Fruit fly (Drosophila melanogaster) whole organism, embryonic: ENCODE data around the gene Dif.

Experiments used
- Blimp-1 ChIP-seq: fragments of 200-800 bp; sonication (Bioruptor generic); optimal IDR thresholded peaks from 3 replicates; lab custom pipeline; 2018; ENCODE audit warnings: missing biosample characterization, missing genetic modification characterization, mild to moderate bottlenecking, moderate library complexity, missing genetic modification reagents
- CG10321 ChIP-seq: fragments of 200-800 bp; sonication (Bioruptor generic); IDR thresholded peaks from 2 replicates; pipeline ENCODE4 v1.3.6; 2022; ENCODE audit warnings: missing biosample characterization, missing genetic modification characterization
- CG10979 ChIP-seq: fragments of 200-800 bp; sonication (Bioruptor generic); optimal IDR thresholded peaks from 2 replicates; lab custom pipeline; 2018; ENCODE audit warnings: missing biosample characterization, mild to moderate bottlenecking, missing genetic modification characterization, moderate library complexity
- CG12659 ChIP-seq: fragments of 200-800 bp; sonication (Bioruptor generic); optimal IDR thresholded peaks from 3 replicates; lab custom pipeline; 2017; ENCODE audit warnings: mild to moderate bottlenecking, missing biosample characterization, missing genetic modification reagents, missing genetic modification characterization
- CG14441 ChIP-seq: fragments of 200-800 bp; sonication (Bioruptor generic); IDR thresholded peaks from 2 replicates; pipeline ENCODE4 v1.3.6; 2022; ENCODE audit warnings: missing biosample characterization, missing genetic modification characterization
- CG1602 ChIP-seq: fragments of 200-800 bp; sonication (Bioruptor generic); optimal IDR thresholded peaks from 3 replicates; lab custom pipeline; 2016; ENCODE audit warnings: missing biosample characterization, missing genetic modification characterization
- CG16779 ChIP-seq: fragments of 200-800 bp; sonication (Bioruptor generic); IDR thresholded peaks from 2 replicates; pipeline ENCODE4 v1.3.6; 2022; ENCODE audit warnings: missing biosample characterization, missing genetic modification characterization
- CG17912 ChIP-seq: fragments of 200-800 bp; sonication (Bioruptor generic); optimal IDR thresholded peaks from 2 replicates; lab custom pipeline; 2018; ENCODE audit warnings: missing biosample characterization, mild to moderate bottlenecking, missing genetic modification characterization
- CG2889 ChIP-seq: fragments of 200-800 bp; sonication (Bioruptor generic); IDR thresholded peaks from 3 replicates; pipeline ENCODE4 v1.3.6; 2022; ENCODE audit warnings: missing biosample characterization, missing genetic modification characterization
- CG3838 ChIP-seq: fragments of 200-800 bp; sonication (Bioruptor generic); optimal IDR thresholded peaks from 3 replicates; lab custom pipeline; 2016; ENCODE audit warnings: missing biosample characterization, missing genetic modification characterization
- CG4282 ChIP-seq: fragments of 200-800 bp; sonication (Bioruptor generic); optimal IDR thresholded peaks from 2 replicates; lab custom pipeline; 2016; ENCODE audit warnings: missing biosample characterization, missing genetic modification characterization
- CG4404 ChIP-seq: fragments of 200-800 bp; sonication (Bioruptor generic); IDR thresholded peaks from 2 replicates; pipeline ENCODE4 v1.3.6; 2022; ENCODE audit warnings: missing biosample characterization, missing genetic modification characterization
- CG4424 ChIP-seq: fragments of 200-800 bp; sonication (Bioruptor generic); optimal IDR thresholded peaks from 3 replicates; lab custom pipeline; 2016; ENCODE audit warnings: missing biosample characterization, missing genetic modification characterization
- CG4730 ChIP-seq: fragments of 200-800 bp; sonication (Bioruptor generic); IDR thresholded peaks from 2 replicates; pipeline ENCODE4 v1.3.6; 2022; ENCODE audit warnings: missing biosample characterization, missing genetic modification characterization
- CG4820 ChIP-seq: fragments of 200-800 bp; sonication (Bioruptor generic); optimal IDR thresholded peaks from 3 replicates; lab custom pipeline; 2016; ENCODE audit warnings: missing biosample characterization, missing genetic modification characterization
- CG6813 ChIP-seq: fragments of 200-800 bp; sonication (Bioruptor generic); optimal IDR thresholded peaks from 2 replicates; lab custom pipeline; 2017; ENCODE audit warnings: missing biosample characterization, missing genetic modification characterization, mild to moderate bottlenecking, moderate library complexity, missing genetic modification reagents
- CG7556 ChIP-seq: fragments of 200-800 bp; sonication (Bioruptor generic); optimal IDR thresholded peaks from 2 replicates; lab custom pipeline; 2017; ENCODE audit warnings: missing biosample characterization, mild to moderate bottlenecking, missing genetic modification characterization
- CG9215 ChIP-seq: fragments of 200-800 bp; sonication (Bioruptor generic); IDR thresholded peaks from 2 replicates; pipeline ENCODE4 v1.3.6; 2022; ENCODE audit warnings: missing biosample characterization, missing genetic modification characterization
- CG9609 ChIP-seq: fragments of 200-800 bp; sonication (Bioruptor generic); optimal IDR thresholded peaks from 3 replicates; lab custom pipeline; 2016; ENCODE audit warnings: missing biosample characterization, missing genetic modification characterization
- CTCF ChIP-seq: fragments of 200-800 bp; sonication (Bioruptor generic); optimal IDR thresholded peaks from 2 replicates; lab custom pipeline; 2017; ENCODE audit warnings: missing biosample characterization, mild to moderate bottlenecking, missing genetic modification characterization, moderate library complexity
- Dad ChIP-seq: fragments of 200-800 bp; sonication (Bioruptor generic); optimal IDR thresholded peaks from 3 replicates; lab custom pipeline; 2016; ENCODE audit warnings: missing biosample characterization, missing genetic modification characterization
- Dek ChIP-seq: fragments of 200-800 bp; sonication (Bioruptor generic); optimal IDR thresholded peaks from 3 replicates; lab custom pipeline; 2019; ENCODE audit warnings: missing biosample characterization, mild to moderate bottlenecking, missing genetic modification characterization, moderate library complexity
- Dp ChIP-seq: fragments of 200-800 bp; sonication (Bioruptor generic); optimal IDR thresholded peaks from 2 replicates; lab custom pipeline; 2018; ENCODE audit warnings: missing biosample characterization, mild to moderate bottlenecking, missing genetic modification characterization, moderate library complexity
- Lim3 ChIP-seq: fragments of 200-800 bp; sonication (Bioruptor generic); IDR thresholded peaks from 2 replicates; pipeline ENCODE4 v1.3.6; 2022; ENCODE audit warnings: missing biosample characterization, missing genetic modification characterization
- MTF-1 ChIP-seq: fragments of 200-800 bp; sonication (Bioruptor generic); optimal IDR thresholded peaks from 2 replicates; lab custom pipeline; 2018; ENCODE audit warnings: missing biosample characterization, mild to moderate bottlenecking, missing genetic modification characterization, borderline replicate concordance
- Mad ChIP-seq: fragments of 200-800 bp; sonication (Bioruptor generic); optimal IDR thresholded peaks from 2 replicates; lab custom pipeline; 2016; ENCODE audit warnings: missing biosample characterization, missing genetic modification characterization
- Max ChIP-seq: fragments of 200-800 bp; sonication (Bioruptor generic); optimal IDR thresholded peaks from 2 replicates; lab custom pipeline; 2016; ENCODE audit warnings: missing biosample characterization, mild to moderate bottlenecking, missing genetic modification characterization
- Mes4 ChIP-seq: fragments of 200-800 bp; sonication (Bioruptor generic); optimal IDR thresholded peaks from 2 replicates; lab custom pipeline; 2016; ENCODE audit warnings: missing biosample characterization, missing genetic modification characterization
- Nf-YA ChIP-seq: fragments of 200-800 bp; sonication (Bioruptor generic); IDR thresholded peaks from 2 replicates; pipeline ENCODE4 v1.3.6; 2022; ENCODE audit warnings: missing biosample characterization, missing genetic modification characterization
- Side ChIP-seq: fragments of 200-800 bp; sonication (Bioruptor generic); optimal IDR thresholded peaks from 2 replicates; lab custom pipeline; 2016; ENCODE audit warnings: missing biosample characterization, missing genetic modification characterization
- Tbp ChIP-seq: fragments of >200 bp; optimal IDR thresholded peaks from 2 replicates; lab custom pipeline; 2018; ENCODE audit warnings: missing biosample characterization, missing genetic modification characterization
- aop ChIP-seq: fragments of 200-800 bp; sonication (Bioruptor generic); IDR thresholded peaks from 2 replicates; pipeline ENCODE4 v1.3.6; 2022; ENCODE audit warnings: missing biosample characterization, missing genetic modification characterization
- ara ChIP-seq: fragments of 200-800 bp; sonication (Bioruptor generic); IDR thresholded peaks from 2 replicates; pipeline ENCODE4 v1.3.6; 2022; ENCODE audit warnings: missing biosample characterization, missing genetic modification characterization
- bsh ChIP-seq, 2 experiments: fragments of 200-800 bp; sonication (Bioruptor generic); optimal IDR thresholded peaks; 2 replicates each; lab custom pipeline; 2017 to 2018; ENCODE audit warnings: mild to moderate bottlenecking in 2 of 2, missing biosample characterization in 2 of 2, missing genetic modification characterization in 2 of 2, moderate library complexity in 1 of 2
- fru ChIP-seq: fragments of >200 bp; optimal IDR thresholded peaks from 2 replicates; lab custom pipeline; 2017
- grau ChIP-seq: fragments of 200-800 bp; optimal IDR thresholded peaks from 3 replicates; lab custom pipeline; 2019; ENCODE audit warnings: missing biosample characterization, mild to moderate bottlenecking, missing genetic modification characterization, moderate library complexity
- hbn ChIP-seq: fragments of 200-800 bp; sonication (Bioruptor generic); IDR thresholded peaks from 2 replicates; pipeline ENCODE4 v1.3.6; 2022; ENCODE audit warnings: missing biosample characterization, missing genetic modification characterization; ENCODE audit not compliant: partially characterized antibody
- hth ChIP-seq: fragments of >200 bp; optimal IDR thresholded peaks from 2 replicates; lab custom pipeline; 2017; ENCODE audit warnings: inconsistent platforms
- kni ChIP-seq: fragments of 200-800 bp; sonication (Bioruptor generic); optimal IDR thresholded peaks from 3 replicates; lab custom pipeline; 2017; ENCODE audit warnings: mild to moderate bottlenecking, missing biosample characterization, missing genetic modification reagents, missing genetic modification characterization
- nau ChIP-seq: fragments of 200-800 bp; sonication (Bioruptor generic); optimal IDR thresholded peaks from 3 replicates; lab custom pipeline; 2017; ENCODE audit warnings: missing biosample characterization, mild to moderate bottlenecking, missing genetic modification characterization, missing genetic modification reagents
- onecut ChIP-seq: fragments of 200-800 bp; sonication (Bioruptor generic); IDR thresholded peaks from 2 replicates; pipeline ENCODE4 v1.3.6; 2022; ENCODE audit warnings: missing biosample characterization, missing genetic modification characterization
- pho ChIP-seq: fragments of 200-800 bp; sonication (Bioruptor generic); optimal IDR thresholded peaks from 2 replicates; lab custom pipeline; 2016; ENCODE audit warnings: missing biosample characterization, missing genetic modification characterization
- scrt ChIP-seq: fragments of 200-800 bp; sonication (Bioruptor generic); optimal IDR thresholded peaks from 2 replicates; lab custom pipeline; 2018; ENCODE audit warnings: missing biosample characterization, mild to moderate bottlenecking, missing genetic modification characterization, moderate library complexity
- sd ChIP-seq: fragments of 200-800 bp; sonication (Bioruptor generic); optimal IDR thresholded peaks from 3 replicates; lab custom pipeline; 2018; ENCODE audit warnings: missing biosample characterization, mild to moderate bottlenecking, missing genetic modification characterization, moderate library complexity
- tio ChIP-seq: fragments of 200-800 bp; sonication (Bioruptor generic); optimal IDR thresholded peaks from 2 replicates; lab custom pipeline; 2017; ENCODE audit warnings: missing biosample characterization, missing genetic modification characterization, inconsistent platforms
- tll ChIP-seq, 2 experiments: fragments of 200-800 bp in 1 of 2; fragments of >200 bp in 1 of 2; sonication (Bioruptor generic) in 1 of 2; optimal IDR thresholded peaks; 2 replicates each; lab custom pipeline; 2017 to 2019; ENCODE audit warnings: missing biosample characterization in 2 of 2, missing genetic modification characterization in 2 of 2, mild to moderate bottlenecking in 1 of 2, moderate library complexity in 1 of 2
- unpg ChIP-seq: fragments of 200-800 bp; sonication (Bioruptor generic); optimal IDR thresholded peaks from 3 replicates; lab custom pipeline; 2018; ENCODE audit warnings: missing biosample characterization, mild to moderate bottlenecking, missing genetic modification characterization, moderate library complexity
- vfl ChIP-seq: fragments of 200-800 bp; sonication (Bioruptor generic); optimal IDR thresholded peaks from 2 replicates; lab custom pipeline; 2016; ENCODE audit warnings: missing biosample characterization, missing genetic modification characterization
- vvl ChIP-seq: fragments of 200-800 bp; sonication (Bioruptor generic); IDR thresholded peaks from 2 replicates; pipeline ENCODE4 v1.3.6; 2022; ENCODE audit warnings: missing biosample characterization, missing genetic modification characterization
- wor ChIP-seq: fragments of 200-800 bp; sonication (Bioruptor generic); IDR thresholded peaks from 2 replicates; pipeline ENCODE4 v1.3.6; 2022; ENCODE audit warnings: missing biosample characterization, missing genetic modification characterization

Gene Dif

dm6 chr2L:17472582-17473524 lies 39.9 kb upstream of the Dif start, which contains the start of gene BicD (continued):
- TF ChIP-seq sd (tag; lab: Kevin White, UChicago) = peak; percentile 98
- TF ChIP-seq CTCF (GFP tag; lab: Kevin White, UChicago) = peak; percentile 54
- TF ChIP-seq pho (GFP tag; lab: Kevin White, UChicago) = no peak
- no peak for TF ChIP-seq Tbp (GFP tag; lab: Kevin White, UChicago)
- TF ChIP-seq bsh (GFP tag; optimal IDR thresholded peaks at IDR 0.05; lab: Kevin White, UChicago) = peak in 1 of 2 experiments; percentile 0
- no peak for TF ChIP-seq CG14441 (GFP tag; lab: Robert Waterston, UW)
- TF ChIP-seq Mes4 = no peak
- TF ChIP-seq wor = no peak
- TF ChIP-seq hbn = no peak; the same call in 1 of the 2 replicates
- TF ChIP-seq Nf-YA = no peak
- TF ChIP-seq grau (tag; lab: Kevin White, UChicago) = peak; percentile 20
- TF ChIP-seq vfl (GFP tag; lab: Kevin White, UChicago) = no peak
- no peak for TF ChIP-seq unpg (GFP tag; lab: Kevin White, UChicago)
- TF ChIP-seq CG9609 (GFP tag; lab: Kevin White, UChicago) = no peak
- no peak for TF ChIP-seq Side (GFP tag; lab: Kevin White, UChicago)
- TF ChIP-seq CG4424 (GFP tag; lab: Kevin White, UChicago) = no peak
- no peak for TF ChIP-seq CG4404 (GFP tag; lab: Robert Waterston, UW)
- no peak for TF ChIP-seq CG2889
- TF ChIP-seq scrt (GFP tag; lab: Kevin White, UChicago) = peak; percentile 22
- no peak for TF ChIP-seq Max
- no peak for TF ChIP-seq nau (GFP tag; lab: Kevin White, UChicago)
- TF ChIP-seq tio = no peak
- no peak for TF ChIP-seq CG10321 (GFP tag; lab: Robert Waterston, UW)
- peak; percentile 24 for TF ChIP-seq Dek (tag; lab: Kevin White, UChicago)
- no peak for TF ChIP-seq Mad
- 0 out of 2 replicates have a peak, but pooled peaks have one; percentile 23 for TF ChIP-seq vvl
- TF ChIP-seq CG1602 (GFP tag; lab: Kevin White, UChicago) = no peak
- no peak for TF ChIP-seq CG10979 (tag; lab: Kevin White, UChicago)
- TF ChIP-seq kni = peak; percentile 3
- TF ChIP-seq Blimp-1 (GFP tag; lab: Kevin White, UChicago) = peak; percentile 2
- peak; percentile 46 for TF ChIP-seq Dp (GFP tag; lab: Kevin White, UChicago)
- no peak for TF ChIP-seq tll (GFP tag; optimal IDR thresholded peaks at IDR 0.05; lab: Kevin White, UChicago)
- TF ChIP-seq CG4282 (GFP tag; lab: Kevin White, UChicago) = no peak
- TF ChIP-seq CG7556 (GFP tag; lab: Kevin White, UChicago) = no peak
- no peak for TF ChIP-seq MTF-1 (GFP tag; lab: Kevin White, UChicago)
- no peak for TF ChIP-seq CG6813
- TF ChIP-seq aop = no peak
- no peak for TF ChIP-seq CG4820 (GFP tag; lab: Kevin White, UChicago)
- TF ChIP-seq CG16779 (GFP tag; lab: Robert Waterston, UW) = no peak
- no peak for TF ChIP-seq fru
- TF ChIP-seq hth (lab: Kevin White, UChicago) = no peak
- no peak for TF ChIP-seq CG4730 (GFP tag; lab: Robert Waterston, UW)
- TF ChIP-seq onecut (GFP tag; lab: Robert Waterston, UW) = 0 out of 2 replicates have a peak, but pooled peaks have one; percentile 4
- TF ChIP-seq CG9215 = no peak
- TF ChIP-seq CG12659 (GFP tag; lab: Kevin White, UChicago) = peak; percentile 80
- TF ChIP-seq CG17912 = peak; percentile 8
- no peak for TF ChIP-seq ara
- no peak for TF ChIP-seq Dad (GFP tag; lab: Kevin White, UChicago)
- no peak for TF ChIP-seq CG3838 (GFP tag; lab: Kevin White, UChicago)
- no peak for TF ChIP-seq Lim3 (GFP tag; lab: Robert Waterston, UW)
